Fruit fly (Drosophila melanogaster): ENCODE results near the gene CG13250.

DNA sequence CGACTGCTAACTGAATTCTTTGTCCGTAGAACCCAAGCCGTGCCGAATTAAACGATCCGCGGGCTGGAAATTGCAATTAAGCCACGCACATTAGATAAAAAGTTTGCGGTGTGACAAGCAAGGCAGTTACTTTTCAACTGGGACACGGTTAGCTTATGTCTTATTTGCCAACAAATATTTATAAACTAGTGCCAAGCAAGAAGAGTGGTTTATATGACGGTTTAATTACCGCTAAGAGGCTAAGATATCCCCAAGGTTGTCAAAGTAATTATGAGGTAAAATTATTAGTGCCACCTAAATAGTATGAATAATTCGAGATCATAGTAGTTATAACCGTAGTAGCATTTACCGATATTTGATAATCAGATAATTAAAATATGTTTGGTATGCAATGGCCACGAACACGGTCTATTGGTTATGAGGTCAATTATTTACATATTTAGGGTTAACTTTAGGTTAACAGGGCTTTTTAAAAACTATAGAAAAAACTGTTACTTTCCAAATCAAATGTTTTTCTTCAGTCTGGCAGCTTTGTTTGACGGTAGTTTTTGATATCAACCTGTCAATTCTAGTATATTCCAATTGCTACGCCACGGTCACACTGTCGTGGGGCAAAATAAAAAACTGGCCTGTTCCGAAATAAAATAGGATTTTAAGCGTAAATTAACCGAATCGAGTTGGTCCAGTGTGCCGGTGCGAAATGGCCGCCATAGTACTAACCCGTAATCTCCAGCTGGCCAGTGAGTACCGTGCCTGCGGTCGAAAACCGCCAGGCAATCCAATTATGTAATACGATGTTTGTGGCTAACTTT is 38.5 kb upstream of the CG13250 start, which contains the start of gene ZnT77C:
- no peak for TF ChIP-seq Hr96 (GFP tag; optimal IDR thresholded peaks at IDR 0.05)
- TF ChIP-seq cic (GFP tag; optimal IDR thresholded peaks at IDR 0.05), result no peak
- TF ChIP-seq toe (GFP tag; optimal IDR thresholded peaks at IDR 0.05), result no peak
- no peak for TF ChIP-seq CG7101 (tag; optimal IDR thresholded peaks at IDR 0.05)
- TF ChIP-seq Mnt (GFP tag; optimal IDR thresholded peaks at IDR 0.05), result no peak
